Fruit fly (Drosophila melanogaster): ENCODE results near the gene CG5139.

DNA sequence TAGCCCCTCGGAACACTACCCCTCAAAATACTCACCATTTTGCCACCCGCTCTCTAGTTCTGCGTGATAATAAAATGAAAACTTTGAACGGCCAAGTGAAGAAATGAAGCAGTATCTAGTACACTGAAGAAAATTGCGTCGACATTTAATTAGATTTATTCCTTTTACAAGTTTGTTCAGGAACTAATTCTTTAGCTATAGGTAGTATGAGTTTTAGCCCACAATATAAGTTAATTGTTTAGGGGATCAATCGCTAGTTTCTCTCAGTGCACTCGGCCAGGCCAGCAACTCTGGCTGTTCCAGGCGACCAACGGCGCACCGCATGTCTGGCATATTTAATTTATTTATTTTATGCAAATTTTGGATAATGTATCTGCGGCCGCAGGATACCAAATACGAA lies 31.6 kb upstream of the CG5139 start:
- TF ChIP-seq CG8478 (optimal IDR thresholded peaks at IDR 0.05) (no peak), CTCF (optimal IDR thresholded peaks at IDR 0.05) (no peak)

Measured in S2 (cell line).